Worm (Caenorhabditis elegans) whole organism, young adult: ENCODE data around the gene sek-3.

ENCODE experiments used
- B0035.1 ChIP-seq: sonication (generic microtip); optimal IDR thresholded peaks from 2 replicates; lab custom pipeline; 2016; ENCODE audit warnings: missing genetic modification characterization, mild to moderate bottlenecking, missing compliant biosample characterization, missing genotype, missing genetic modification reagents
- F57A8.1 ChIP-seq: fragments of 200-800 bp; sonication (Bioruptor generic); optimal IDR thresholded peaks from 2 replicates; lab custom pipeline; 2018; ENCODE audit warnings: mild to moderate bottlenecking, missing genetic modification characterization, moderate library complexity, missing compliant biosample characterization
- F57C9.4 ChIP-seq: sonication (generic microtip); optimal IDR thresholded peaks from 2 replicates; lab custom pipeline; 2017; ENCODE audit warnings: mild to moderate bottlenecking, missing genetic modification characterization, missing compliant biosample characterization
- K12H6.12 ChIP-seq: fragments of 200-800 bp; sonication (Bioruptor generic); optimal IDR thresholded peaks from 2 replicates; lab custom pipeline; 2018; ENCODE audit warnings: mild to moderate bottlenecking, missing genetic modification characterization, missing compliant biosample characterization
- Y95B8A.8 ChIP-seq: fragments of 200-800 bp; sonication (Bioruptor generic); IDR thresholded peaks from 2 replicates; pipeline ENCODE4 v1.3.6; 2022; ENCODE audit warnings: missing genetic modification reagents, missing genetic modification characterization, missing compliant biosample characterization
- akir-1 ChIP-seq: fragments of 200-800 bp; sonication (Bioruptor generic); optimal IDR thresholded peaks from 2 replicates; lab custom pipeline; 2018; ENCODE audit warnings: mild to moderate bottlenecking, missing genetic modification characterization, moderate library complexity, missing compliant biosample characterization
- aptf-2 ChIP-seq: fragments of 200-800 bp; sonication (Bioruptor generic); conservative IDR thresholded peaks from 2 replicates; pipeline ENCODE4 v1.3.6; 2022; ENCODE audit warnings: missing genetic modification reagents, missing genetic modification characterization, missing compliant biosample characterization
- cebp-1 ChIP-seq, 2 experiments: fragments of 200-800 bp in 1 of 2; sonication (Bioruptor generic) in 1 of 2; sonication (generic microtip) in 1 of 2; IDR thresholded peaks in 1 of 2; optimal IDR thresholded peaks in 1 of 2; 2 replicates each; pipeline versions ENCODE4 v1.3.6 to Lab custom; 2017 to 2022; ENCODE audit warnings: missing compliant biosample characterization in 2 of 2, missing genetic modification characterization in 2 of 2, mild to moderate bottlenecking in 1 of 2, missing genetic modification reagents in 1 of 2, moderate library complexity in 1 of 2
- chd-7 ChIP-seq: sonication (generic microtip); optimal IDR thresholded peaks from 2 replicates; lab custom pipeline; 2016; ENCODE audit warnings: mild to moderate bottlenecking, missing genetic modification characterization, moderate library complexity, missing compliant biosample characterization
- egl-18 ChIP-seq: fragments of 200-800 bp; sonication (Bioruptor generic); IDR thresholded peaks from 2 replicates; pipeline ENCODE4 v1.3.6; 2022; ENCODE audit warnings: missing genetic modification reagents, missing genetic modification characterization, missing compliant biosample characterization
- gei-17 ChIP-seq: fragments of 200-800 bp; sonication (Bioruptor generic); optimal IDR thresholded peaks from 2 replicates; lab custom pipeline; 2018; ENCODE audit warnings: mild to moderate bottlenecking, missing genetic modification characterization, missing compliant biosample characterization
- him-1 ChIP-seq: sonication (generic microtip); optimal IDR thresholded peaks from 2 replicates; lab custom pipeline; 2016; ENCODE audit warnings: missing genotype, missing genetic modification reagents, missing genetic modification characterization, missing compliant biosample characterization
- hmg-1.2 ChIP-seq: fragments of 200-800 bp; sonication (Bioruptor generic); IDR thresholded peaks from 2 replicates; pipeline ENCODE4 v1.3.6; 2022; ENCODE audit warnings: missing genetic modification reagents, missing genetic modification characterization, missing compliant biosample characterization
- let-607 ChIP-seq, 2 experiments: fragments of 200-800 bp in 1 of 2; sonication (Bioruptor generic) in 1 of 2; sonication (generic microtip) in 1 of 2; optimal IDR thresholded peaks; 2 replicates each; lab custom pipeline; 2016 to 2018; ENCODE audit warnings: mild to moderate bottlenecking in 2 of 2, missing compliant biosample characterization in 2 of 2, missing genetic modification characterization in 2 of 2, moderate library complexity in 2 of 2, missing genotype in 1 of 2
- lin-54 ChIP-seq: fragments of 200-800 bp; sonication (Bioruptor generic); optimal IDR thresholded peaks from 2 replicates; lab custom pipeline; 2018; ENCODE audit warnings: mild to moderate bottlenecking, missing genetic modification characterization, missing compliant biosample characterization
- madf-10 ChIP-seq: sonication (generic microtip); optimal IDR thresholded peaks from 2 replicates; lab custom pipeline; 2016; ENCODE audit warnings: mild to moderate bottlenecking, missing genetic modification characterization, missing compliant biosample characterization
- mcd-1 ChIP-seq: fragments of 200-800 bp; sonication (Bioruptor generic); IDR thresholded peaks from 2 replicates; pipeline ENCODE4 v1.3.6; 2022; ENCODE audit warnings: missing genetic modification reagents, missing genetic modification characterization, missing compliant biosample characterization
- nfyb-1 ChIP-seq: fragments of 200-800 bp; sonication (Bioruptor generic); IDR thresholded peaks from 2 replicates; pipeline ENCODE4 v1.3.6; 2022; ENCODE audit warnings: missing genetic modification reagents, missing genetic modification characterization, missing compliant biosample characterization
- nhr-80 ChIP-seq: sonication (generic microtip); optimal IDR thresholded peaks from 2 replicates; lab custom pipeline; 2016; ENCODE audit warnings: missing genetic modification characterization, missing compliant biosample characterization
- rcor-1 ChIP-seq: fragments of 200-800 bp; sonication (Bioruptor generic); IDR thresholded peaks from 2 replicates; pipeline ENCODE4 v1.3.6; 2022; ENCODE audit warnings: missing genetic modification reagents, missing genetic modification characterization, missing compliant biosample characterization
- somi-1 ChIP-seq: fragments of 200-800 bp; sonication (Bioruptor generic); optimal IDR thresholded peaks from 2 replicates; lab custom pipeline; 2018; ENCODE audit warnings: mild to moderate bottlenecking, missing genetic modification characterization, missing compliant biosample characterization
- tbx-9 ChIP-seq: sonication (generic microtip); optimal IDR thresholded peaks from 2 replicates; lab custom pipeline; 2016; ENCODE audit warnings: borderline replicate concordance, missing genetic modification characterization, inconsistent platforms, missing compliant biosample characterization
- zfh-2 ChIP-seq: fragments of 200-800 bp; sonication (Bioruptor generic); conservative IDR thresholded peaks from 2 replicates; pipeline ENCODE4 v1.3.6; 2022; ENCODE audit warnings: missing genetic modification reagents, missing genetic modification characterization, missing compliant biosample characterization
- zim-3 ChIP-seq: sonication (generic microtip); optimal IDR thresholded peaks from 2 replicates; lab custom pipeline; 2017; ENCODE audit warnings: mild to moderate bottlenecking, missing genetic modification characterization, moderate library complexity, missing compliant biosample characterization
- ztf-25 ChIP-seq: fragments of 200-800 bp; sonication (Bioruptor generic); IDR thresholded peaks from 2 replicates; pipeline ENCODE4 v1.3.6; 2022; ENCODE audit warnings: missing genetic modification reagents, missing genetic modification characterization, missing compliant biosample characterization

sek-3 gene

ce11 chrX:4997548-4998087, 20.1 kb upstream of the sek-3 start, which contains the start of gene ZC8.6:
TSS of gene ZC8.6 (minus strand) at chrX:4997598.
- TF ChIP-seq let-607 (tag; optimal IDR thresholded peaks at IDR 0.05; lab: Kevin White, UChicago), result peak in 1 of 2 experiments; percentile 32
- peak; percentile 86 for TF ChIP-seq mcd-1
- TF ChIP-seq cebp-1 (GFP tag; IDR thresholded peaks at IDR 0.05; lab: Robert Waterston, UW), result no peak
- peak; percentile 31 for TF ChIP-seq cebp-1 (tag; optimal IDR thresholded peaks at IDR 0.05; lab: Kevin White, UChicago)
- TF ChIP-seq B0035.1 (tag; lab: Kevin White, UChicago), result no peak
- peak; percentile 39; the same call in 1 of the 2 replicates for TF ChIP-seq hmg-1.2
- TF ChIP-seq K12H6.12 (tag; lab: Kevin White, UChicago), result peak; percentile 32
- no peak for TF ChIP-seq akir-1 (GFP tag; lab: Kevin White, UChicago)
- TF ChIP-seq nhr-80 (tag; lab: Kevin White, UChicago), result peak; percentile 57

ce11 chrX:4998875-4999274, 18.8 kb upstream of the sek-3 start, which contains the start of gene set-30:
TSS of gene set-30 (plus strand) at chrX:4999270.
- TF ChIP-seq Y95B8A.8 (GFP tag; lab: Robert Waterston, UW) (no peak), zim-3 (no peak), nfyb-1 (GFP tag; lab: Robert Waterston, UW) (no peak), ztf-25 (GFP tag; lab: Robert Waterston, UW) (no peak), zfh-2 (GFP tag; lab: Robert Waterston, UW) (peak; percentile 56; the same call in 1 of the 2 replicates)

ce11 chrX:5004940-5005339, 12.8 kb upstream of the sek-3 start, which contains the start of gene hsd-2:
TSS of gene hsd-2 (plus strand) at chrX:5005240.
- no peak for TF ChIP-seq F57C9.4 (tag; lab: Kevin White, UChicago)
- TF ChIP-seq, all 124 proteins: peak for 0

- TF ChIP-seq nhr-80 (tag; lab: Kevin White, UChicago) (peak; percentile 8), nfyb-1 (GFP tag; lab: Robert Waterston, UW) (no peak)
These were observed 10.7 kb upstream of the sek-3 start for ce11 chrX:5006972-5007371.

ce11 chrX:5009000-5009399, 8.7 kb upstream of the sek-3 start, which contains the start of gene hsd-3:
TSS of gene hsd-3 (plus strand) at chrX:5009300.
- TF ChIP-seq madf-10 (tag; lab: Kevin White, UChicago) (no peak), F57A8.1 (no peak), somi-1 (GFP tag; lab: Kevin White, UChicago) (no peak), chd-7 (no peak), rcor-1 (GFP tag; lab: Robert Waterston, UW) (no peak), gei-17 (GFP tag; lab: Kevin White, UChicago) (no peak), egl-18 (GFP tag; lab: Robert Waterston, UW) (no peak), nhr-80 (tag; lab: Kevin White, UChicago) (peak; percentile 5)

ce11 chrX:5013826-5014225, 3.9 kb upstream of the sek-3 start, which contains the start of gene ZC449.7:
TSS of gene ZC449.7 (plus strand) at chrX:5014074.
- TF ChIP-seq cebp-1 (GFP tag; IDR thresholded peaks at IDR 0.05; lab: Robert Waterston, UW) (no peak), cebp-1 (tag; optimal IDR thresholded peaks at IDR 0.05; lab: Kevin White, UChicago) (no peak), B0035.1 (tag; lab: Kevin White, UChicago) (no peak), nhr-80 (tag; lab: Kevin White, UChicago) (peak; percentile 83), tbx-9 (tag; lab: Kevin White, UChicago) (no peak), him-1 (tag; lab: Kevin White, UChicago) (no peak), lin-54 (GFP tag; lab: Kevin White, UChicago) (no peak), aptf-2 (no peak)
- TF ChIP-seq, all 124 proteins: peak for 1
